Worm (Caenorhabditis elegans) whole organism, L1 larva: ENCODE results near the gene eor-2.

Experiments
- C04F5.9 ChIP-seq: sonication (generic microtip); optimal IDR thresholded peaks from 2 replicates; lab custom pipeline; 2016; ENCODE audit warnings: missing genetic modification characterization, missing compliant biosample characterization
- C34B4.2 ChIP-seq: sonication (generic microtip); optimal IDR thresholded peaks from 2 replicates; lab custom pipeline; 2017; ENCODE audit warnings: mild to moderate bottlenecking, missing genetic modification characterization, missing compliant biosample characterization
- F16B12.6 ChIP-seq: fragments of 150-350 bp; optimal IDR thresholded peaks from 2 replicates; lab custom pipeline; 2014; ENCODE audit warnings: missing biosample characterization, missing genetic modification characterization
- Y116A8C.19 ChIP-seq: sonication (generic microtip); optimal IDR thresholded peaks from 2 replicates; lab custom pipeline; 2016; ENCODE audit warnings: missing compliant biosample characterization, missing genetic modification characterization, borderline replicate concordance
- aly-2 ChIP-seq: fragments of 150-350 bp; optimal IDR thresholded peaks from 2 replicates; lab custom pipeline; 2014; ENCODE audit warnings: missing biosample characterization, missing genetic modification characterization
- efl-1 ChIP-seq, 4 experiments: fragments of 150-350 bp; optimal IDR thresholded peaks in 3 of 4; peaks in 1 of 4; 1 replicate in 1 of 4; 2 replicates in 3 of 4; lab custom pipeline; 2014; ENCODE audit warnings: missing biosample characterization in 2 of 4, missing genetic modification characterization in 2 of 4, missing genetic modification reagents in 2 of 4
- elt-2 ChIP-seq: sonication (generic microtip); optimal IDR thresholded peaks from 2 replicates; lab custom pipeline; 2016; ENCODE audit warnings: missing genetic modification characterization, mild to moderate bottlenecking, inconsistent platforms, missing compliant biosample characterization, missing genetic modification reagents
- fkh-10 ChIP-seq: sonication (generic microtip); optimal IDR thresholded peaks from 2 replicates; lab custom pipeline; 2017; ENCODE audit warnings: missing biosample characterization, missing genetic modification reagents, missing genetic modification characterization
- fkh-8 ChIP-seq: sonication (generic microtip); optimal IDR thresholded peaks from 2 replicates; lab custom pipeline; 2016; ENCODE audit warnings: mild to moderate bottlenecking, missing genetic modification characterization, missing compliant biosample characterization
- grh-1 ChIP-seq: fragments of 200-800 bp; sonication (Bioruptor generic); IDR thresholded peaks from 2 replicates; pipeline ENCODE4 v1.3.6; 2022; ENCODE audit warnings: missing genetic modification reagents, missing genetic modification characterization, missing compliant biosample characterization
- irx-1 ChIP-seq: sonication (generic microtip); optimal IDR thresholded peaks from 2 replicates; lab custom pipeline; 2016; ENCODE audit warnings: missing genetic modification characterization, missing compliant biosample characterization
- isw-1 ChIP-seq: fragments of 200-800 bp; sonication (Bioruptor generic); IDR thresholded peaks from 2 replicates; pipeline ENCODE4 v1.3.6; 2022; ENCODE audit warnings: missing genetic modification characterization, missing compliant biosample characterization
- lin-14 ChIP-seq: fragments of 200-800 bp; sonication (Bioruptor generic); optimal IDR thresholded peaks from 2 replicates; lab custom pipeline; 2018; ENCODE audit warnings: mild to moderate bottlenecking, missing genetic modification characterization, moderate library complexity, missing compliant biosample characterization
- lin-15B ChIP-seq: fragments of 150-350 bp; sonication (generic microtip); optimal IDR thresholded peaks from 3 replicates; lab custom pipeline; 2014; ENCODE audit warnings: missing biosample characterization, missing genetic modification characterization
- mab-9 ChIP-seq: fragments of 200-800 bp; sonication (Bioruptor generic); IDR thresholded peaks from 2 replicates; pipeline ENCODE4 v1.3.6; 2022; ENCODE audit warnings: missing genetic modification reagents, missing genetic modification characterization, missing compliant biosample characterization
- mdl-1 ChIP-seq, 2 experiments: fragments of 150-350 bp; optimal IDR thresholded peaks; 2 replicates each; lab custom pipeline; 2014 to 2017; ENCODE audit warnings: missing biosample characterization in 2 of 2, missing genetic modification characterization in 2 of 2, inconsistent platforms in 1 of 2
- mef-2 ChIP-seq: fragments of 150-350 bp; optimal IDR thresholded peaks from 2 replicates; lab custom pipeline; 2014; ENCODE audit warnings: missing biosample characterization, missing genetic modification characterization
- mep-1 ChIP-seq: fragments of 150-350 bp; optimal IDR thresholded peaks from 2 replicates; lab custom pipeline; 2014; ENCODE audit warnings: missing biosample characterization, missing genetic modification characterization
- nhr-12 ChIP-seq: sonication (generic microtip); optimal IDR thresholded peaks from 2 replicates; lab custom pipeline; 2017; ENCODE audit warnings: missing biosample characterization, missing genetic modification characterization
- nhr-19 ChIP-seq: fragments of 200-800 bp; sonication (Bioruptor generic); conservative IDR thresholded peaks from 2 replicates; pipeline ENCODE4 v1.3.6; 2022; ENCODE audit warnings: missing genetic modification characterization, missing compliant biosample characterization
- nhr-47 ChIP-seq: sonication (generic microtip); optimal IDR thresholded peaks from 2 replicates; lab custom pipeline; 2016; ENCODE audit warnings: mild to moderate bottlenecking, missing genetic modification characterization, moderate library complexity, missing compliant biosample characterization
- nhr-71 ChIP-seq: sonication (generic microtip); optimal IDR thresholded peaks from 2 replicates; lab custom pipeline; 2016; ENCODE audit warnings: mild to moderate bottlenecking, missing genetic modification characterization, moderate library complexity, missing compliant biosample characterization
- nhr-76 ChIP-seq: sonication (generic microtip); optimal IDR thresholded peaks from 2 replicates; lab custom pipeline; 2017; ENCODE audit warnings: missing biosample characterization, missing genetic modification characterization
- nhr-77 ChIP-seq: fragments of 150-350 bp; optimal IDR thresholded peaks from 2 replicates; lab custom pipeline; 2014; ENCODE audit warnings: missing biosample characterization, missing genetic modification characterization
- nhr-85 ChIP-seq: sonication (generic microtip); peaks from one replicate; lab custom pipeline; 2016; ENCODE audit warnings: missing genetic modification characterization, inconsistent platforms, missing compliant biosample characterization
- pqm-1 ChIP-seq: sonication (generic microtip); optimal IDR thresholded peaks from 3 replicates; lab custom pipeline; 2017; ENCODE audit warnings: missing biosample characterization, missing genetic modification characterization
- rnt-1 ChIP-seq: sonication (generic microtip); optimal IDR thresholded peaks from 2 replicates; lab custom pipeline; 2016; ENCODE audit warnings: mild to moderate bottlenecking, missing genetic modification characterization, moderate library complexity, missing compliant biosample characterization
- snpc-4 ChIP-seq: fragments of 150-350 bp; optimal IDR thresholded peaks from 2 replicates; lab custom pipeline; 2014; ENCODE audit warnings: missing biosample characterization, missing genetic modification characterization
- snu-23 ChIP-seq: sonication (generic microtip); optimal IDR thresholded peaks from 2 replicates; lab custom pipeline; 2016; ENCODE audit warnings: missing genetic modification characterization, missing compliant biosample characterization
- unc-98 ChIP-seq: fragments of 200-800 bp; sonication (Bioruptor generic); IDR thresholded peaks from 2 replicates; pipeline ENCODE4 v1.3.6; 2022; ENCODE audit warnings: missing genetic modification characterization, missing compliant biosample characterization
- xbp-1 ChIP-seq: sonication (generic microtip); optimal IDR thresholded peaks from 2 replicates; lab custom pipeline; 2016; ENCODE audit warnings: missing genetic modification characterization, missing compliant biosample characterization
- zag-1 ChIP-seq: fragments of 150-350 bp; optimal IDR thresholded peaks from 2 replicates; lab custom pipeline; 2014; ENCODE audit warnings: missing biosample characterization, missing genetic modification characterization
- zip-4 ChIP-seq: fragments of 200-800 bp; sonication (Bioruptor generic); optimal IDR thresholded peaks from 2 replicates; lab custom pipeline; 2018; ENCODE audit warnings: mild to moderate bottlenecking, missing genetic modification characterization, moderate library complexity, missing compliant biosample characterization

The eor-2 gene

DNA sequence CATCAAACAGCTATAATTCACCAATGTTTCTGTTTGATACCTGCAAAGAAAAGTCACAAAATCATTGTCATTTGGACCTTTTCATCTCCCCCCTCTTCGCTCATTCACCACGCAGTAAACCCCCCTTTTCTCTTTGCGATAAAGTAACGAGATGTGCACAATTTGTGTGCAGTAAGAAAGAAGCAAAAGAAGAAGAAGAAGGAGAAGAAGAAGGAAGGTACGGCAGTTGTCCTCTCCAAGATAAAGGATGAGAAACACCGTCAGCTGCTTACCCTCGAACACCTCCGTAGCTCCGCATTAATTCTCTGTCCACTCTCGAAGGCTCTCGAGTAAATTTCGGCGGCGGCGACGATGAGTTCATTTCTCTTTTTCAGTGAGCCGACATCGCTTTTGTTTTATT, 50.7 kb downstream of the eor-2 start:
- no peak for TF ChIP-seq mef-2 (tag; lab: Kevin White, UChicago)
- TF ChIP-seq snu-23 (GFP tag; lab: Kevin White, UChicago), result peak; percentile 28
- TF ChIP-seq nhr-76, result no peak
- TF ChIP-seq irx-1, result no peak
- peak; percentile 68 for TF ChIP-seq rnt-1 (tag; lab: Kevin White, UChicago)
- peak; percentile 18; the same call in 1 of the 2 replicates for TF ChIP-seq nhr-19 (GFP tag; lab: Robert Waterston, UW)
- no peak for TF ChIP-seq grh-1 (GFP tag; lab: Robert Waterston, UW)
- no peak for TF ChIP-seq fkh-10 (GFP tag; lab: Kevin White, UChicago)
- no peak for TF ChIP-seq mab-9
- TF ChIP-seq aly-2 (tag; lab: Kevin White, UChicago), result no peak
- peak; percentile 75 for TF ChIP-seq lin-14 (GFP tag; lab: Kevin White, UChicago)
- peak in 1 of 2 experiments; percentile 2 for TF ChIP-seq mdl-1 (tag; optimal IDR thresholded peaks at IDR 0.05; lab: Kevin White, UChicago)
- TF ChIP-seq efl-1 (optimal IDR thresholded peaks at IDR 0.05; lab: Kevin White, UChicago), result no peak
- TF ChIP-seq efl-1 (GFP tag; optimal IDR thresholded peaks at IDR 0.05 in 1 of 2; lab: Kevin White, UChicago), result no peak
- TF ChIP-seq nhr-71 (tag; lab: Kevin White, UChicago), result peak; percentile 52
- TF ChIP-seq C04F5.9 (tag; lab: Kevin White, UChicago), result no peak
- no peak for TF ChIP-seq zip-4 (GFP tag; lab: Kevin White, UChicago)
- TF ChIP-seq, all 84 proteins: peak for 6

DNA sequence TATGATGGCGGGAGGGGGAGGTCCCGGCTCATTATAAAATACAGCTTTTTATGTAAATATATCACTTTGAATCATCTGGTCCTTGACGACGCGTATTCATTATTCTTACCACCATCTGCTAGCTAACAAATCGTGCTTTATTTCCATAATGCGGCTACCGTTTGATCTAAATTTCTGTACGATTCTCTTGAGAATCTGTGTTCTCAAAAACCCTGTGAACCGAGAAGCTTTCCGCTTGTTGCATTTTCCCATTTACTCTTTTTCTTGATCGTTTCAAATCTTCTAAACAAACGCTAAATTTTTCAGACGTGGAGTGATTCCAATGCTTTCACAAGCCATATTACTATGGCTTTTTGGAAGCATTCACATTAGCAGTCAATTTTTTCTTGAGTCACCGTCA, 51.9 kb downstream of the eor-2 start, which contains the start of gene syg-2:
TSS of gene syg-2 (plus strand) at position 301 of the 400 bp plus-strand sequence.
- no peak for TF ChIP-seq nhr-77
- no peak for TF ChIP-seq fkh-8 (tag; lab: Kevin White, UChicago)
- no peak for TF ChIP-seq nhr-12 (tag; lab: Kevin White, UChicago)
- no peak for TF ChIP-seq nhr-85 (tag; lab: Kevin White, UChicago)
- TF ChIP-seq Y116A8C.19 (tag; lab: Kevin White, UChicago), result no peak
- TF ChIP-seq aly-2 (tag; lab: Kevin White, UChicago), result no peak
- TF ChIP-seq unc-98 (GFP tag; lab: Robert Waterston, UW), result no peak
- no peak for TF ChIP-seq lin-14 (GFP tag; lab: Kevin White, UChicago)

DNA sequence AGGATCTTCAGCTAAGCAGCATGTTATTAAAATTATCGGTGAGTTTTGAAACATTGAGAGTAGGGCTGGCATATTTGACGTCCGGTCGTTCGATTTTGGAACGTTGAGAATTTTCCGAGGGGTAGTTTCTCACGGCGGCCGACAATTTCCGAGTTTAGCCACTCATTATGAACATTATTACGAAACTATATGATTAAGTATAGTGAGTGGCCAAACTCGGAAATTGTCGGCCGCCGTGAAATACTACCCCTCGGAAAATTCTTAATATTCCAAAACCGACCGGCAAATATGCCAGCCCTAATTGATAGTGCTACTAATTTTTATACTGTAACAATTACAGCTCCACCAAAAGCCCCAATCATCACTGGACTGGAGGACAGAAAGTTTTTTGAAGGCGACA, 54.6 kb downstream of the eor-2 start:
- TF ChIP-seq efl-1 (optimal IDR thresholded peaks at IDR 0.05; lab: Kevin White, UChicago), result no peak
- no peak for TF ChIP-seq efl-1 (GFP tag; optimal IDR thresholded peaks at IDR 0.05 in 1 of 2; lab: Kevin White, UChicago)
- TF ChIP-seq fkh-10 (GFP tag; lab: Kevin White, UChicago), result no peak
- TF ChIP-seq nhr-47 (tag; lab: Kevin White, UChicago), result no peak
- no peak for TF ChIP-seq aly-2 (tag; lab: Kevin White, UChicago)
- no peak for TF ChIP-seq C34B4.2 (tag; lab: Kevin White, UChicago)
- TF ChIP-seq isw-1, result no peak
- TF ChIP-seq elt-2 (tag; lab: Kevin White, UChicago), result no peak
- no peak for TF ChIP-seq zag-1 (tag; lab: Kevin White, UChicago)
- TF ChIP-seq F16B12.6 (tag; lab: Kevin White, UChicago), result no peak
- TF ChIP-seq pqm-1 (tag; lab: Kevin White, UChicago), result no peak
- TF ChIP-seq xbp-1 (tag; lab: Kevin White, UChicago), result no peak
- TF ChIP-seq mep-1, result no peak
- TF ChIP-seq lin-15B, result no peak
- no peak for TF ChIP-seq snpc-4 (tag; lab: Kevin White, UChicago)
- TF ChIP-seq nhr-12 (tag; lab: Kevin White, UChicago), result no peak
- TF ChIP-seq zip-4 (GFP tag; lab: Kevin White, UChicago), result no peak
